Fruit fly (Drosophila melanogaster): ENCODE data around the gene Mpp6.

Mpp6 gene

DNA sequence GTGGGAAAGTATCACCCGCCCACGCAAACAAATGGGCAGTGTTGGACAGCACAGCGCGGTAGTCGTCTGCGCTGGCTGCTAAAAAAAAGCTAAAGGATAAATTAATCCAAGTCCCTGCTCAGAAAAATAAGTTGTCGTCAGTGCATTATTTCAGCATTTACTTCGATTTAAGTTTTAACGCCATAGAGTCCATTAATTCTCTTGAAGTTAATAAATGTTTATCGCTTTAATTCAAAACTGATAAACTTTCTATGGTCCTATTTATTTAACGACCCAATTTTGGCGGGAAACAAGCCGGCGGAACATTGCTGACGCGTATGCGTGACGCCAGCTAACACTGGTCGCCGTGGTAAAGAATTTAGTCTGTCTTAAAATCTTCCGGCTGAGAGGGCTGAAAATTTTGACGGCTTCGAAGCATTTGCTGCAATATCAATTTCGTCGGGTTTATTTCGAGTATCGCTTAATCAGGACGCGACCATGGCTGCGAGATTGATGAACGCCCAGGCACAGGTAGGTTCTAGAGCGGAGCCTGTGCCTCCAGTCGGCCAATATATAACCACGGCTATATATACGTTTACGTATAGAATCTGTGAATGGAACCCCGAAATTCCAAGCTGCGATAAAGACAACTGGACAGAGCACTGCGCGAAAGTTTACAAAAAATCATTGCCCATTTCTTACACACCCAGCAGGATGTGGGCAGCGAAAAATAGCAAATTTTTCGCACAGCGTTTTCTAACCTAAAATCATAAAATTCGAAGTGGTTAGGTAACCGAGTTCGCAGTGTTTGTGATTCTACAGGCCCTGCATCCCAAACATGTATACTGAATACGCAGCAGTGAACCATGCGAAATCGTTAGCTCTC lies 12.4 kb downstream of the Mpp6 start, which contains the start of the genes mAcon1, CG43345 and CG43346 (continued):
- peak; percentile 6 for TF ChIP-seq pfk (GFP tag; optimal IDR thresholded peaks at IDR 0.05)
- TF ChIP-seq stc (GFP tag; IDR thresholded peaks at IDR 0.05), result no peak
- no peak for TF ChIP-seq CG15269 (tag; optimal IDR thresholded peaks at IDR 0.05)
- TF ChIP-seq CG12942 (GFP tag; optimal IDR thresholded peaks at IDR 0.05), result peak; percentile 73
- TF ChIP-seq CG17912 (GFP tag; optimal IDR thresholded peaks at IDR 0.05), result no peak
- peak; percentile 93 for TF ChIP-seq CG2120 (GFP tag; optimal IDR thresholded peaks at IDR 0.05)
- TF ChIP-seq slou (GFP tag; optimal IDR thresholded peaks at IDR 0.05), result peak; percentile 70
- TF ChIP-seq CG17568 (GFP tag; optimal IDR thresholded peaks at IDR 0.05), result no peak
- peak; percentile 87 for TF ChIP-seq Myb (GFP tag; optimal IDR thresholded peaks at IDR 0.05)
- TF ChIP-seq BtbVII (GFP tag; optimal IDR thresholded peaks at IDR 0.05), result peak; percentile 54
- no peak for TF ChIP-seq Stat92E (GFP tag; optimal IDR thresholded peaks at IDR 0.05)
- peak; percentile 70 for TF ChIP-seq CG9876 (GFP tag; optimal IDR thresholded peaks at IDR 0.05)
- TF ChIP-seq CG16863 (GFP tag; optimal IDR thresholded peaks at IDR 0.05), result peak; percentile 81
- peak; percentile 11 for TF ChIP-seq Elba2 (GFP tag; optimal IDR thresholded peaks at IDR 0.05)
- TF ChIP-seq gcm2 (GFP tag; optimal IDR thresholded peaks at IDR 0.05), result peak; percentile 52
- peak; percentile 66 for TF ChIP-seq D19B (GFP tag; optimal IDR thresholded peaks at IDR 0.05)
- no peak for TF ChIP-seq crol (GFP tag; IDR thresholded peaks at IDR 0.05)
- peak; percentile 7 for TF ChIP-seq CG6854 (GFP tag; optimal IDR thresholded peaks at IDR 0.05)
- TF ChIP-seq klu (GFP tag; IDR thresholded peaks at IDR 0.05), result peak; percentile 96
- no peak for TF ChIP-seq CG6791 (GFP tag; IDR thresholded peaks at IDR 0.05; ENCODE audit: partially characterized antibody)
- no peak for TF ChIP-seq kah (GFP tag; optimal IDR thresholded peaks at IDR 0.05)
- no peak; the same call in 1 of the 2 replicates for TF ChIP-seq GATAe (GFP tag; conservative IDR thresholded peaks at IDR 0.05)
- peak; percentile 79 for TF ChIP-seq Atf3 (GFP tag; optimal IDR thresholded peaks at IDR 0.05)
- TF ChIP-seq NFAT (GFP tag; IDR thresholded peaks at IDR 0.05), result no peak
- no peak for TF ChIP-seq CG15073 (GFP tag; optimal IDR thresholded peaks at IDR 0.05)
- peak; percentile 62 for TF ChIP-seq org-1 (GFP tag; optimal IDR thresholded peaks at IDR 0.05)
- TF ChIP-seq Six4 (GFP tag; optimal IDR thresholded peaks at IDR 0.05), result peak; percentile 62
- peak; percentile 16 for TF ChIP-seq CG10565 (GFP tag; optimal IDR thresholded peaks at IDR 0.05)
- TF ChIP-seq CG12219 (GFP tag; optimal IDR thresholded peaks at IDR 0.05), result peak; percentile 60
- TF ChIP-seq ind (GFP tag; optimal IDR thresholded peaks at IDR 0.05), result peak; percentile 83
- peak; percentile 35; the same call in 1 of the 2 replicates for TF ChIP-seq CG11085 (GFP tag; IDR thresholded peaks at IDR 0.05)
- no peak for TF ChIP-seq Dip2 (GFP tag; IDR thresholded peaks at IDR 0.05)
- TF ChIP-seq run (tag; optimal IDR thresholded peaks at IDR 0.05), result no peak
- no peak for TF ChIP-seq H2.0 (GFP tag; IDR thresholded peaks at IDR 0.05)
- no peak for TF ChIP-seq bowl (GFP tag; IDR thresholded peaks at IDR 0.05)
- TF ChIP-seq Awh (GFP tag; IDR thresholded peaks at IDR 0.05), result no peak
- TF ChIP-seq ara (GFP tag; IDR thresholded peaks at IDR 0.05), result no peak
- no peak for TF ChIP-seq hbn (GFP tag; IDR thresholded peaks at IDR 0.05; ENCODE audit: partially characterized antibody)
- peak; percentile 75 for TF ChIP-seq eyg (GFP tag; optimal IDR thresholded peaks at IDR 0.05)
- TF ChIP-seq tll (GFP tag; optimal IDR thresholded peaks at IDR 0.05), result peak; percentile 15 to 83
- no peak for TF ChIP-seq CG2129 (GFP tag; IDR thresholded peaks at IDR 0.05; ENCODE audit: partially characterized antibody)
- peak; percentile 84 for TF ChIP-seq her (GFP tag; optimal IDR thresholded peaks at IDR 0.05)
- peak; percentile 88 for TF ChIP-seq HmgD (GFP tag; optimal IDR thresholded peaks at IDR 0.05)
- peak; percentile 80 for TF ChIP-seq NC2β (GFP tag; optimal IDR thresholded peaks at IDR 0.05)
- peak; percentile 69 for TF ChIP-seq repo (GFP tag; optimal IDR thresholded peaks at IDR 0.05)
- TF ChIP-seq Eip74EF (GFP tag; optimal IDR thresholded peaks at IDR 0.05), result no peak
- peak; percentile 79 for TF ChIP-seq kni (GFP tag; optimal IDR thresholded peaks at IDR 0.05)
- TF ChIP-seq CG16815 (GFP tag; optimal IDR thresholded peaks at IDR 0.05), result peak; percentile 84
- no peak for TF ChIP-seq Dll (GFP tag; IDR thresholded peaks at IDR 0.05; ENCODE audit: partially characterized antibody)
